Comparison of ENCODE assay signal across 4 worm cellular contexts in genomic region chrV:4935096-4935495, ce11.
TF ChIP-seq lines count a peak whose summit lies in the region.

No protein-coding gene starts in this region.

TF ChIP-seq in whole organism, L1 larva, 84 proteins besides CTCF, POLR2A, EP300 and RAD21:
- TF ChIP-seq pqm-1 (tag; optimal IDR thresholded peaks at IDR 0.05; lab: Kevin White, UChicago): peak; percentile 19
- TF ChIP-seq elt-2 (tag; optimal IDR thresholded peaks at IDR 0.05; lab: Kevin White, UChicago): peak; percentile 60
- no peak for TF ChIP-seq sptf-1 (tag; optimal IDR thresholded peaks at IDR 0.05; lab: Kevin White, UChicago)
- TF ChIP-seq nhr-84 (tag; optimal IDR thresholded peaks at IDR 0.05; lab: Kevin White, UChicago): no peak
- TF ChIP-seq ceh-82 (tag; optimal IDR thresholded peaks at IDR 0.05; lab: Kevin White, UChicago): no peak
- no peak for TF ChIP-seq hlh-17 (GFP tag; optimal IDR thresholded peaks at IDR 0.05; lab: Kevin White, UChicago; ENCODE audit: borderline replicate concordance)

TF ChIP-seq in whole organism, L2 larva, 48 proteins besides CTCF, POLR2A, EP300 and RAD21:
- TF ChIP-seq nhr-25 (tag; optimal IDR thresholded peaks at IDR 0.05; lab: Kevin White, UChicago) (no peak), fos-1 (tag; optimal IDR thresholded peaks at IDR 0.05; lab: Kevin White, UChicago) (peak; percentile 30)

TF ChIP-seq in whole organism, L3 larva, 47 proteins besides CTCF, POLR2A, EP300 and RAD21:
- TF ChIP-seq ceh-28 (tag; optimal IDR thresholded peaks at IDR 0.05; lab: Kevin White, UChicago) (no peak), pqm-1 (tag; optimal IDR thresholded peaks at IDR 0.05; lab: Kevin White, UChicago) (peak; percentile 51), fos-1 (tag; optimal IDR thresholded peaks at IDR 0.05; lab: Kevin White, UChicago) (no peak), egl-27 (tag; optimal IDR thresholded peaks at IDR 0.05; lab: Kevin White, UChicago) (no peak), elt-2 (tag; optimal IDR thresholded peaks at IDR 0.05; lab: Kevin White, UChicago) (peak; percentile 37)

TF ChIP-seq in whole organism, L4 larva, 104 proteins besides CTCF, POLR2A, EP300 and RAD21:
- TF ChIP-seq nhr-42 (GFP tag; IDR thresholded peaks at IDR 0.05; lab: Robert Waterston, UW): no peak
- TF ChIP-seq pqm-1 (tag; optimal IDR thresholded peaks at IDR 0.05; lab: Kevin White, UChicago): peak; percentile 68

Comparison
In these comparisons a context has a peak if more than half of its experiments do, and no peak if none do; other contexts are left out.
1. Of the 29 proteins assayed by ChIP-seq in both whole organism, L4 larva and whole organism, L1 larva: peak only in whole organism, L4 larva: none; only in whole organism, L1 larva: none; in both: pqm-1; in neither: 28.